Worm (Caenorhabditis elegans) whole organism, L1 larva: Measurements from ENCODE around the gene ncl-1.

ENCODE experiments used
- Y116A8C.19 ChIP-seq: sonication (generic microtip); optimal IDR thresholded peaks from 2 replicates; lab custom pipeline; 2016; ENCODE audit warnings: missing compliant biosample characterization, missing genetic modification characterization, borderline replicate concordance
- alr-1 ChIP-seq: fragments of 200-800 bp; sonication (Bioruptor generic); optimal IDR thresholded peaks from 2 replicates; lab custom pipeline; 2018; ENCODE audit warnings: borderline replicate concordance, mild to moderate bottlenecking, missing genetic modification characterization, missing compliant biosample characterization
- aly-2 ChIP-seq: fragments of 150-350 bp; optimal IDR thresholded peaks from 2 replicates; lab custom pipeline; 2014; ENCODE audit warnings: missing biosample characterization, missing genetic modification characterization
- ama-1 ChIP-seq: fragments of 150-350 bp; optimal IDR thresholded peaks from 2 replicates; lab custom pipeline; 2014
- blmp-1 ChIP-seq: fragments of 150-350 bp; optimal IDR thresholded peaks from 2 replicates; lab custom pipeline; 2014; ENCODE audit warnings: missing biosample characterization, missing genetic modification characterization
- dpl-1 ChIP-seq, 3 experiments: fragments of 150-350 bp in 2 of 3; sonication (generic microtip) in 1 of 3; optimal IDR thresholded peaks; 2 replicates each; lab custom pipeline; 2014 to 2017; ENCODE audit warnings: missing biosample characterization in 3 of 3, missing genetic modification characterization in 3 of 3, missing genetic modification reagents in 3 of 3
- efl-1 ChIP-seq, 4 experiments: fragments of 150-350 bp; optimal IDR thresholded peaks in 3 of 4; peaks in 1 of 4; 1 replicate in 1 of 4; 2 replicates in 3 of 4; lab custom pipeline; 2014; ENCODE audit warnings: missing biosample characterization in 2 of 4, missing genetic modification characterization in 2 of 4, missing genetic modification reagents in 2 of 4
- efl-3 ChIP-seq: fragments of 200-800 bp; sonication (Bioruptor generic); optimal IDR thresholded peaks from 2 replicates; lab custom pipeline; 2018; ENCODE audit warnings: mild to moderate bottlenecking, missing genetic modification characterization, missing compliant biosample characterization
- elt-2 ChIP-seq: sonication (generic microtip); optimal IDR thresholded peaks from 2 replicates; lab custom pipeline; 2016; ENCODE audit warnings: missing genetic modification characterization, mild to moderate bottlenecking, inconsistent platforms, missing compliant biosample characterization, missing genetic modification reagents
- ets-5 ChIP-seq: fragments of 200-800 bp; sonication (Bioruptor generic); IDR thresholded peaks from 2 replicates; pipeline ENCODE4 v1.3.6; 2022; ENCODE audit warnings: missing genetic modification characterization, missing compliant biosample characterization
- fkh-10 ChIP-seq: sonication (generic microtip); optimal IDR thresholded peaks from 2 replicates; lab custom pipeline; 2017; ENCODE audit warnings: missing biosample characterization, missing genetic modification reagents, missing genetic modification characterization
- fkh-4 ChIP-seq: sonication (generic microtip); optimal IDR thresholded peaks from 2 replicates; lab custom pipeline; 2016; ENCODE audit warnings: missing compliant biosample characterization, missing genetic modification characterization, borderline replicate concordance
- hlh-17 ChIP-seq: fragments of 200-800 bp; sonication (Bioruptor generic); optimal IDR thresholded peaks from 2 replicates; lab custom pipeline; 2018; ENCODE audit warnings: missing genetic modification characterization, mild to moderate bottlenecking, missing compliant biosample characterization, moderate library complexity, borderline replicate concordance
- hpl-2 ChIP-seq: fragments of 150-350 bp; optimal IDR thresholded peaks from 2 replicates; lab custom pipeline; 2014; ENCODE audit warnings: missing biosample characterization, missing genetic modification reagents, missing genetic modification characterization
- irx-1 ChIP-seq: sonication (generic microtip); optimal IDR thresholded peaks from 2 replicates; lab custom pipeline; 2016; ENCODE audit warnings: missing genetic modification characterization, missing compliant biosample characterization
- lin-13 ChIP-seq: fragments of 150-350 bp; optimal IDR thresholded peaks from 2 replicates; lab custom pipeline; 2014; ENCODE audit warnings: missing biosample characterization, missing genetic modification reagents, missing genetic modification characterization
- lin-14 ChIP-seq: fragments of 200-800 bp; sonication (Bioruptor generic); optimal IDR thresholded peaks from 2 replicates; lab custom pipeline; 2018; ENCODE audit warnings: mild to moderate bottlenecking, missing genetic modification characterization, moderate library complexity, missing compliant biosample characterization
- lsy-2 ChIP-seq, 2 experiments: fragments of 150-350 bp; optimal IDR thresholded peaks; 2 replicates each; lab custom pipeline; 2014; ENCODE audit warnings: missing biosample characterization in 2 of 2, missing genetic modification characterization in 2 of 2
- mdl-1 ChIP-seq, 2 experiments: fragments of 150-350 bp; optimal IDR thresholded peaks; 2 replicates each; lab custom pipeline; 2014 to 2017; ENCODE audit warnings: missing biosample characterization in 2 of 2, missing genetic modification characterization in 2 of 2, inconsistent platforms in 1 of 2
- mef-2 ChIP-seq: fragments of 150-350 bp; optimal IDR thresholded peaks from 2 replicates; lab custom pipeline; 2014; ENCODE audit warnings: missing biosample characterization, missing genetic modification characterization
- mep-1 ChIP-seq: fragments of 150-350 bp; optimal IDR thresholded peaks from 2 replicates; lab custom pipeline; 2014; ENCODE audit warnings: missing biosample characterization, missing genetic modification characterization
- nhr-237 ChIP-seq: fragments of 150-350 bp; optimal IDR thresholded peaks from 2 replicates; lab custom pipeline; 2014; ENCODE audit warnings: missing biosample characterization, missing genetic modification characterization
- nhr-47 ChIP-seq: sonication (generic microtip); optimal IDR thresholded peaks from 2 replicates; lab custom pipeline; 2016; ENCODE audit warnings: mild to moderate bottlenecking, missing genetic modification characterization, moderate library complexity, missing compliant biosample characterization
- nhr-71 ChIP-seq: sonication (generic microtip); optimal IDR thresholded peaks from 2 replicates; lab custom pipeline; 2016; ENCODE audit warnings: mild to moderate bottlenecking, missing genetic modification characterization, moderate library complexity, missing compliant biosample characterization
- nhr-85 ChIP-seq: sonication (generic microtip); peaks from one replicate; lab custom pipeline; 2016; ENCODE audit warnings: missing genetic modification characterization, inconsistent platforms, missing compliant biosample characterization
- nhr-90 ChIP-seq: sonication (generic microtip); optimal IDR thresholded peaks from 2 replicates; lab custom pipeline; 2016; ENCODE audit warnings: mild to moderate bottlenecking, missing genetic modification characterization, missing compliant biosample characterization; ENCODE audit not compliant: poor library complexity
- pax-3 ChIP-seq: fragments of 200-800 bp; sonication (Bioruptor generic); optimal IDR thresholded peaks from 2 replicates; lab custom pipeline; 2018; ENCODE audit warnings: mild to moderate bottlenecking, missing genetic modification characterization, moderate library complexity, missing compliant biosample characterization
- snpc-4 ChIP-seq: fragments of 150-350 bp; optimal IDR thresholded peaks from 2 replicates; lab custom pipeline; 2014; ENCODE audit warnings: missing biosample characterization, missing genetic modification characterization
- snu-23 ChIP-seq: sonication (generic microtip); optimal IDR thresholded peaks from 2 replicates; lab custom pipeline; 2016; ENCODE audit warnings: missing genetic modification characterization, missing compliant biosample characterization
- sptf-1 ChIP-seq: fragments of 150-350 bp; optimal IDR thresholded peaks from 2 replicates; lab custom pipeline; 2014; ENCODE audit warnings: missing biosample characterization, missing genetic modification characterization
- tbx-2 ChIP-seq: sonication (generic microtip); optimal IDR thresholded peaks from 2 replicates; lab custom pipeline; 2016; ENCODE audit warnings: missing genetic modification characterization, missing compliant biosample characterization
- tlp-1 ChIP-seq: fragments of 150-350 bp; optimal IDR thresholded peaks from 2 replicates; lab custom pipeline; 2014; ENCODE audit warnings: missing biosample characterization, missing genetic modification characterization
- unc-98 ChIP-seq: fragments of 200-800 bp; sonication (Bioruptor generic); IDR thresholded peaks from 2 replicates; pipeline ENCODE4 v1.3.6; 2022; ENCODE audit warnings: missing genetic modification characterization, missing compliant biosample characterization
- ztf-11 ChIP-seq, 2 experiments: sonication (generic microtip); optimal IDR thresholded peaks; 2 replicates each; lab custom pipeline; 2016 to 2017; ENCODE audit warnings: missing genetic modification characterization in 2 of 2, missing biosample characterization in 1 of 2, missing compliant biosample characterization in 1 of 2
- ztf-4 ChIP-seq: fragments of 150-350 bp; optimal IDR thresholded peaks from 2 replicates; lab custom pipeline; 2014; ENCODE audit warnings: missing biosample characterization, missing genetic modification characterization

Gene ncl-1

ce11 chrIII:7729534-7730061 is 10.1 kb downstream of the ncl-1 start, which contains the start of gene ZK112.4 (continued):
- TF ChIP-seq alr-1 (tag; lab: Kevin White, UChicago) (no peak), lin-13 (GFP tag; lab: Kevin White, UChicago) (peak; percentile 60), nhr-47 (tag; lab: Kevin White, UChicago) (peak; percentile 52), fkh-10 (GFP tag; lab: Kevin White, UChicago) (peak; percentile 48), nhr-71 (peak; percentile 83), fkh-4 (tag; lab: Kevin White, UChicago) (no peak), nhr-237 (tag; lab: Kevin White, UChicago) (no peak), mef-2 (tag; lab: Kevin White, UChicago) (no peak), hlh-17 (GFP tag; lab: Kevin White, UChicago) (no peak)

ce11 chrIII:7730331-7730730 is 10.8 kb downstream of the ncl-1 start:
- TF ChIP-seq tlp-1 (no peak), elt-2 (tag; lab: Kevin White, UChicago) (peak; percentile 36), nhr-90 (no peak), mep-1 (peak; percentile 6), tbx-2 (tag; lab: Kevin White, UChicago) (no peak), alr-1 (tag; lab: Kevin White, UChicago) (no peak), efl-3 (GFP tag; lab: Kevin White, UChicago) (no peak), efl-1 (optimal IDR thresholded peaks at IDR 0.05; lab: Kevin White, UChicago) (no peak), efl-1 (GFP tag; optimal IDR thresholded peaks at IDR 0.05 in 1 of 2; lab: Kevin White, UChicago) (peak in 1 of 2 experiments; percentile 85), lin-14 (GFP tag; lab: Kevin White, UChicago) (no peak), nhr-237 (tag; lab: Kevin White, UChicago) (no peak), mdl-1 (tag; optimal IDR thresholded peaks at IDR 0.05; lab: Kevin White, UChicago) (peak in 1 of 2 experiments; percentile 4)

ce11 chrIII:7731085-7731484 is 11.6 kb downstream of the ncl-1 start:
- TF ChIP-seq ztf-4 (tag; lab: Kevin White, UChicago) (no peak), lin-14 (GFP tag; lab: Kevin White, UChicago) (peak; percentile 54), hpl-2 (no peak), nhr-85 (tag; lab: Kevin White, UChicago) (peak; percentile 53), sptf-1 (tag; lab: Kevin White, UChicago) (no peak), efl-1 (optimal IDR thresholded peaks at IDR 0.05; lab: Kevin White, UChicago) (no peak), efl-1 (GFP tag; optimal IDR thresholded peaks at IDR 0.05 in 1 of 2; lab: Kevin White, UChicago) (peak in 1 of 2 experiments; percentile 65), unc-98 (no peak), snu-23 (GFP tag; lab: Kevin White, UChicago) (peak; percentile 7), tlp-1 (no peak), aly-2 (tag; lab: Kevin White, UChicago) (no peak), blmp-1 (tag; lab: Kevin White, UChicago) (no peak), ztf-11 (tag; optimal IDR thresholded peaks at IDR 0.05; lab: Kevin White, UChicago) (no peak), irx-1 (tag; lab: Kevin White, UChicago) (no peak)

- peak; percentile 43 for TF ChIP-seq lin-14 (GFP tag; lab: Kevin White, UChicago)
- TF ChIP-seq mdl-1 (tag; optimal IDR thresholded peaks at IDR 0.05; lab: Kevin White, UChicago), result no peak
- no peak for TF ChIP-seq nhr-90
- TF ChIP-seq pax-3 (tag; lab: Kevin White, UChicago), result no peak
- peak; percentile 49 for TF ChIP-seq blmp-1 (tag; lab: Kevin White, UChicago)
- TF ChIP-seq ets-5 (GFP tag; lab: Robert Waterston, UW), result no peak
- TF ChIP-seq snpc-4 (tag; lab: Kevin White, UChicago), result no peak
- no peak for TF ChIP-seq dpl-1 (GFP tag; optimal IDR thresholded peaks at IDR 0.05; lab: Kevin White, UChicago)
- no peak for TF ChIP-seq ama-1 (lab: Kevin White, UChicago)
- TF ChIP-seq nhr-85 (tag; lab: Kevin White, UChicago), result peak; percentile 83
- peak in 1 of 2 experiments; percentile 10 for TF ChIP-seq lsy-2 (tag; optimal IDR thresholded peaks at IDR 0.05; lab: Kevin White, UChicago)
- TF ChIP-seq ztf-11 (tag; optimal IDR thresholded peaks at IDR 0.05; lab: Kevin White, UChicago), result peak in 1 of 2 experiments; percentile 9
- no peak for TF ChIP-seq Y116A8C.19 (tag; lab: Kevin White, UChicago)
Observed at ce11 chrIII:7733563-7733962, 14.0 kb downstream of the ncl-1 start.
